Worm (Caenorhabditis elegans): ENCODE data around the gene Y38C1AA.7.

Gene Y38C1AA.7

DNA sequence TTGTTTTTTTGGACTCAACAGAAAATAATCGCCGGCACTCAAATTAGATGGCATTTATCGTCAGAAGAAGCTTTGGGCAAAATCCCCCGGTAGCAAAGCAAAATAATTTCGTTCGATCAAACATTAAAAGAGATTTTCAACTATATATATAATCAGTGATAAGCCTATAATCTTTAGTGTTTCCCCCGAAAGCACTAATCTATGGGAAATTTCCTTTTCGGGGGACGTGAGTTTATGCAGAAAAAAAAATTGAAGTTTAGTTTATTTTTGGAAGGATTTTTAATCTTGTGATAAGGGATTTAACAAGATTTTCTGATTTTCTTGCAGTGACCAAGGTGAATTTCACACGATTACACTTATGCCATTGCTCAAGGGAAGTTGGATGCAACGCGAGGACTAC lies 24.8 kb upstream of the Y38C1AA.7 start:
- TF ChIP-seq ztf-23 (GFP tag; IDR thresholded peaks at IDR 0.05), result no peak
- TF ChIP-seq tab-1 (GFP tag; IDR thresholded peaks at IDR 0.05), result no peak
- TF ChIP-seq T22C8.4 (GFP tag; IDR thresholded peaks at IDR 0.05), result no peak
- TF ChIP-seq cog-1 (tag; optimal IDR thresholded peaks at IDR 0.05), result no peak
- TF ChIP-seq ref-1 (GFP tag; conservative IDR thresholded peaks at IDR 0.05), result no peak
- no peak for TF ChIP-seq med-1 (GFP tag; optimal IDR thresholded peaks at IDR 0.05; ENCODE audit: insufficient read depth)
- TF ChIP-seq ztf-29 (GFP tag; IDR thresholded peaks at IDR 0.05), result no peak
- no peak for TF ChIP-seq flt-1 (GFP tag; IDR thresholded peaks at IDR 0.05)
- no peak for TF ChIP-seq klf-2 (GFP tag; conservative IDR thresholded peaks at IDR 0.05)

DNA sequence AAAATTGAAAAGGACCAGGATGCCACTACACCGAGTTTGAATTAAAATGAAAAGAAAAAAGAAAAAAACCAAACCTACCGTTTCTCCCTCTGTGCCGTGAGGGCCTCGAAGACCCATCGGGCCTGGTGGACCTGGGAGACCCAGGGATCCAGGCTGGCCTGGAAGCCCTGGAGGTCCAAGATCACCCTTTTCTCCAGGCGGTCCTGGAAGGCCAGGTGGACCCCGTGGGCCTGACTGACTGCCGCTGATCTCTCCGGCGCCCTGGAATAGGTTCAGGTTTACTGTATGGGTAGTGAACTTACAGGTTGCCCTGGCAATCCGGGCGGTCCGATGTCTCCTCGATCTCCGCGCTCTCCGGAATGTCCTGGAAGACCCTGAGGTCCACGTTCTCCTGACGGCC lies 19.1 kb upstream of the Y38C1AA.7 start:
- no peak for TF ChIP-seq flt-1 (GFP tag; IDR thresholded peaks at IDR 0.05)
- no peak for TF ChIP-seq T22C8.4 (GFP tag; IDR thresholded peaks at IDR 0.05)
- no peak for TF ChIP-seq med-1 (GFP tag; optimal IDR thresholded peaks at IDR 0.05; ENCODE audit: insufficient read depth)
- no peak for TF ChIP-seq tab-1 (GFP tag; IDR thresholded peaks at IDR 0.05)
- no peak for TF ChIP-seq ztf-23 (GFP tag; IDR thresholded peaks at IDR 0.05)
- no peak for TF ChIP-seq cog-1 (tag; optimal IDR thresholded peaks at IDR 0.05)
- TF ChIP-seq ztf-29 (GFP tag; IDR thresholded peaks at IDR 0.05), result no peak
- TF ChIP-seq klf-2 (GFP tag; conservative IDR thresholded peaks at IDR 0.05), result no peak
- TF ChIP-seq ref-1 (GFP tag; conservative IDR thresholded peaks at IDR 0.05), result no peak

DNA sequence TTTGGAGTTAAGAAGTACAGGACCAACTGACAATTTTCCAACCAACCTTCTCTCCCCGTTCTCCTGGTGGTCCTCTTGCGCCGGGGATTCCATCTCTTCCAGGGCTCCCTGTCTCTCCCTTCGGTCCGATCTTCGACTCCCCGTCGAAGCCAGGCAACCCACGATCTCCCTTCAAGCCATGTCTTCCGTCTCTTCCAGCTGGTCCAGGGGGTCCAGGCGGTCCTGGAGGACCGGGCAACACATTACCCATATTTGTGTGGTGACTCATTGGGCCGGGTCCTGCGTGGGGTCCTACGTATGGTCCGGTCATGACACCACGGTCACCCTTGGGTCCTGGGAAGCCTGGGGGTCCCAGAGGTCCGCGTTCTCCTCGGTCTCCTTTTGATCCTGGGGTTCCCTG lies 17.7 kb upstream of the Y38C1AA.7 start:
- no peak for TF ChIP-seq klf-2 (GFP tag; conservative IDR thresholded peaks at IDR 0.05)
- no peak for TF ChIP-seq med-1 (GFP tag; optimal IDR thresholded peaks at IDR 0.05; ENCODE audit: insufficient read depth)
- TF ChIP-seq ztf-29 (GFP tag; IDR thresholded peaks at IDR 0.05), result no peak
- TF ChIP-seq flt-1 (GFP tag; IDR thresholded peaks at IDR 0.05), result no peak

ce11 chrIV:143807-144371 lies 14.9 kb upstream of the Y38C1AA.7 start:
- TF ChIP-seq cog-1 (tag; optimal IDR thresholded peaks at IDR 0.05) (peak; percentile 94), ztf-29 (GFP tag; IDR thresholded peaks at IDR 0.05) (peak; percentile 98), ref-1 (GFP tag; conservative IDR thresholded peaks at IDR 0.05) (peak; percentile 95), flt-1 (GFP tag; IDR thresholded peaks at IDR 0.05) (peak; percentile 98), med-1 (GFP tag; optimal IDR thresholded peaks at IDR 0.05; ENCODE audit: insufficient read depth) (peak; percentile 70), tab-1 (GFP tag; IDR thresholded peaks at IDR 0.05) (peak; percentile 99), klf-2 (GFP tag; conservative IDR thresholded peaks at IDR 0.05) (peak; percentile 97), ztf-23 (GFP tag; IDR thresholded peaks at IDR 0.05) (peak; percentile 96), T22C8.4 (GFP tag; IDR thresholded peaks at IDR 0.05) (peak; percentile 94)

- TF ChIP-seq ztf-29 (GFP tag; IDR thresholded peaks at IDR 0.05), result no peak
These were observed 10.9 kb upstream of the Y38C1AA.7 start, which contains the start of gene col-99 for ce11 chrIV:147819-148218. Gene col-99 (minus strand): TSS chrIV:147919.

- TF ChIP-seq cog-1 (tag; optimal IDR thresholded peaks at IDR 0.05) (no peak), ztf-29 (GFP tag; IDR thresholded peaks at IDR 0.05) (no peak), ref-1 (GFP tag; conservative IDR thresholded peaks at IDR 0.05) (no peak), T22C8.4 (GFP tag; IDR thresholded peaks at IDR 0.05) (no peak), tab-1 (GFP tag; IDR thresholded peaks at IDR 0.05) (no peak), ztf-23 (GFP tag; IDR thresholded peaks at IDR 0.05) (no peak), flt-1 (GFP tag; IDR thresholded peaks at IDR 0.05) (no peak), med-1 (GFP tag; optimal IDR thresholded peaks at IDR 0.05; ENCODE audit: insufficient read depth) (no peak), klf-2 (GFP tag; conservative IDR thresholded peaks at IDR 0.05) (no peak)
These were observed 10.0 kb upstream of the Y38C1AA.7 start for ce11 chrIV:148756-149155.

DNA sequence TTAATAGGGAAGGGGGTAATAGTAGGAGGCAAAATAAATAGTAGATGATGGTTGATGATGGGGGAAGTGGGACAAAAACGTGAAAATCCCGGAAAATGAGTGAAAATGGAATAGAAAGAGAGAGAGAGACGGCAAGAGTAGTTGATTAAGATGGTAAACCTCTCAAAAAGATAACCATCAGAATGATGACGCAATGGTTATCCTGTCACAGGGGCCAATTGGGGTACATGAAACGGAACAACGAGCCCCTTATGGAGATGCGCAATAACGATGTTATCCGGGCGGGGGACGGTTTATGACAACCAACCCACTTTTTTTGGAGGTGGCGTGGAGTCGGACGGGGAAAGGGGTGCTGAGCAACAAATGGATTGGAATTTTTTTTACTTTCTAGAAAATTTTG lies 9.0 kb upstream of the Y38C1AA.7 start:
- TF ChIP-seq ztf-29 (GFP tag; IDR thresholded peaks at IDR 0.05) (no peak), ztf-23 (GFP tag; IDR thresholded peaks at IDR 0.05) (no peak), med-1 (GFP tag; optimal IDR thresholded peaks at IDR 0.05; ENCODE audit: insufficient read depth) (no peak), cog-1 (tag; optimal IDR thresholded peaks at IDR 0.05) (no peak), flt-1 (GFP tag; IDR thresholded peaks at IDR 0.05) (no peak), T22C8.4 (GFP tag; IDR thresholded peaks at IDR 0.05) (no peak), klf-2 (GFP tag; conservative IDR thresholded peaks at IDR 0.05) (no peak), ref-1 (GFP tag; conservative IDR thresholded peaks at IDR 0.05) (no peak), tab-1 (GFP tag; IDR thresholded peaks at IDR 0.05) (no peak)

DNA sequence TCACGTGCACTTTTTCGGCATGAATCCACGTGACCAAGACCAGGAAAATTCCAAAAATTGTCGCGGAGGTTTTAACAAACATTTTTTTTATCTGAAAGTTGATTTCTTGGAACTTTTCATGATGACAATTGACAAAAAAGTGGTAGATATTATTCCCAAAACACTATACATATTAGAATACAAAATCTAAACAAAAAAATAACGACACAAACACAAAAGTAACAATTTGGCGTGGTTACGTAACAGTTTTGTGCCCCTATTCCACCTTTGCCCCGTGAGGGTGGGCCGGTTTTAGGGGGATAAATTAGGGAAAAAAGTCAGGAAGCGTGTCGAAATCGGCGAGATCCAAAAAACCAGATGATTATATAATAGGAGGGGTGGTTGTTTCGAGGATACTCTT lies 953 bp upstream of the Y38C1AA.7 start, which contains the start of gene gegf-1:
TSS of gene gegf-1 (minus strand) at position 101 of the 400 bp plus-strand sequence.
- TF ChIP-seq klf-2 (GFP tag; conservative IDR thresholded peaks at IDR 0.05) (no peak), ref-1 (GFP tag; conservative IDR thresholded peaks at IDR 0.05) (no peak), flt-1 (GFP tag; IDR thresholded peaks at IDR 0.05) (no peak), ztf-29 (GFP tag; IDR thresholded peaks at IDR 0.05) (no peak), med-1 (GFP tag; optimal IDR thresholded peaks at IDR 0.05; ENCODE audit: insufficient read depth) (no peak), ztf-23 (GFP tag; IDR thresholded peaks at IDR 0.05) (no peak), cog-1 (tag; optimal IDR thresholded peaks at IDR 0.05) (no peak), T22C8.4 (GFP tag; IDR thresholded peaks at IDR 0.05) (no peak), tab-1 (GFP tag; IDR thresholded peaks at IDR 0.05) (no peak)

DNA sequence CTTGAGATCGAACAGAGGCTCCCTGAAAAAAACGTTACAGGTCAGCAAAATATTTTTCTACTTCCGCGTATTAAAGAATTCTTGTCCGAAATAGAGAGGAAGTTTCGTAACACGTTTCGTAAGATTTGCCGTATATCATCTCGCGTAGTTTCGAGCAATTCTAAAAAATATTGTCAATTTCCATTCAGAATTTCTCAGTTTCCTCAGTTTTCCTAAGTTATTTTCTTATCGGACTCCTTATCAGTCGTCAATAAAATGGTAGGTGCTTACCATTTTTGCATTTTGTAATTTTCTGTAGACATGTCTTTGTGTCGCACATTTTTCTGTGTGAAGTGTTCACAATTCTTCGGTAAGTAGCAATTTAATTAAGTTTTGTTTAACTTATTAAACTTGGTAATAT lies 1.1 kb downstream of the Y38C1AA.7 start, which contains the start of gene Y38C1AA.19:
TSS of gene Y38C1AA.19 (plus strand) at position 301 of the 400 bp plus-strand sequence.
- TF ChIP-seq cog-1 (tag; optimal IDR thresholded peaks at IDR 0.05) (no peak), ztf-23 (GFP tag; IDR thresholded peaks at IDR 0.05) (no peak)

DNA sequence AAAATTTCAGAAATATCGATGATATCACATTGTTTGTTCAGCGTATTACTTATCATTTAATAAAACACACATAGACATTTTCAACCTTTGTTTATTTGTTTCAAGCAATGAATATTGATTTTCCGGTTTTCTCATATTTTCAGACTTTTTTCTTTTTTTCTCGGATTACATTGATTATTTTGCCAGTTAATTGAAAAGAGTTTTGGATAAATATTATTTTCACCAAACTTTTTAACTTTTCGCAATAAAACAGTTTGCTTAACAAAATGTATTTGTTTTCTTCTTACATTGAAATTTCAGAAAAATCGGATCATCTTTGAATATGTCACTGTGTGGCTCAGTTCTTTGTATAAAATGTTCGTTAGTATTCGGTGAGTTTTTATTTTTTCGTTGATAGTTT lies 3.8 kb downstream of the Y38C1AA.7 start, which contains the start of gene Y38C1AA.6:
TSS of gene Y38C1AA.6 (plus strand) at position 301 of the 400 bp plus-strand sequence.
- TF ChIP-seq ztf-23 (GFP tag; IDR thresholded peaks at IDR 0.05) (no peak), tab-1 (GFP tag; IDR thresholded peaks at IDR 0.05) (no peak), cog-1 (tag; optimal IDR thresholded peaks at IDR 0.05) (no peak), flt-1 (GFP tag; IDR thresholded peaks at IDR 0.05) (no peak), klf-2 (GFP tag; conservative IDR thresholded peaks at IDR 0.05) (no peak), ztf-29 (GFP tag; IDR thresholded peaks at IDR 0.05) (no peak), ref-1 (GFP tag; conservative IDR thresholded peaks at IDR 0.05) (no peak), med-1 (GFP tag; optimal IDR thresholded peaks at IDR 0.05; ENCODE audit: insufficient read depth) (no peak), T22C8.4 (GFP tag; IDR thresholded peaks at IDR 0.05) (no peak)

All from whole organism, midembryonic.